Fruit fly (Drosophila melanogaster) whole organism, embryonic: ENCODE results near the gene Cep97.

Experiments
- Bdp1 ChIP-seq: fragments of 200-800 bp; sonication (Bioruptor generic); optimal IDR thresholded peaks from 3 replicates; lab custom pipeline; 2016; ENCODE audit warnings: missing biosample characterization, missing genetic modification characterization
- Bgb ChIP-seq: fragments of 200-800 bp; sonication (Bioruptor generic); IDR thresholded peaks from 2 replicates; pipeline ENCODE4 v1.3.6; 2022; ENCODE audit warnings: missing biosample characterization, missing genetic modification characterization; ENCODE audit not compliant: partially characterized antibody
- CG11247 ChIP-seq: fragments of 200-800 bp; sonication (Bioruptor generic); IDR thresholded peaks from 2 replicates; pipeline ENCODE4 v1.3.6; 2022; ENCODE audit warnings: missing biosample characterization, missing genetic modification characterization
- CG11398 ChIP-seq: fragments of 200-800 bp; sonication (Bioruptor generic); optimal IDR thresholded peaks from 2 replicates; lab custom pipeline; 2016; ENCODE audit warnings: missing biosample characterization, missing genetic modification characterization
- CG12104 ChIP-seq: fragments of 200-800 bp; sonication (Bioruptor generic); optimal IDR thresholded peaks from 3 replicates; lab custom pipeline; 2016; ENCODE audit warnings: missing biosample characterization, missing genetic modification characterization
- CG13287 ChIP-seq: fragments of 200-800 bp; sonication (Bioruptor generic); IDR thresholded peaks from 2 replicates; pipeline ENCODE4 v1.3.6; 2022; ENCODE audit warnings: missing biosample characterization, missing genetic modification characterization; ENCODE audit not compliant: partially characterized antibody
- CG15269 ChIP-seq: fragments of 200-800 bp; sonication (Bioruptor generic); optimal IDR thresholded peaks from 2 replicates; lab custom pipeline; 2018; ENCODE audit warnings: missing biosample characterization, mild to moderate bottlenecking, missing genetic modification characterization, moderate library complexity
- CG15479 ChIP-seq: fragments of 200-800 bp; sonication (Bioruptor generic); optimal IDR thresholded peaks from 3 replicates; lab custom pipeline; 2019; ENCODE audit warnings: missing biosample characterization, mild to moderate bottlenecking, missing genetic modification characterization, moderate library complexity
- CG15601 ChIP-seq: fragments of 200-800 bp; sonication (Bioruptor generic); optimal IDR thresholded peaks from 3 replicates; lab custom pipeline; 2019; ENCODE audit warnings: missing biosample characterization, mild to moderate bottlenecking, missing genetic modification characterization, moderate library complexity
- CG1603 ChIP-seq: fragments of 200-800 bp; sonication (Bioruptor generic); optimal IDR thresholded peaks from 2 replicates; lab custom pipeline; 2019; ENCODE audit warnings: missing biosample characterization, mild to moderate bottlenecking, missing genetic modification characterization, moderate library complexity
- CG16863 ChIP-seq: fragments of 200-800 bp; sonication (Bioruptor generic); optimal IDR thresholded peaks from 3 replicates; lab custom pipeline; 2016; ENCODE audit warnings: missing biosample characterization, missing genetic modification characterization
- CG17802 ChIP-seq: fragments of 200-800 bp; sonication (Bioruptor generic); optimal IDR thresholded peaks from 2 replicates; lab custom pipeline; 2018; ENCODE audit warnings: missing biosample characterization, mild to moderate bottlenecking, missing genetic modification characterization, moderate library complexity
- CG1792 ChIP-seq: fragments of 200-800 bp; sonication (Bioruptor generic); optimal IDR thresholded peaks from 2 replicates; lab custom pipeline; 2016; ENCODE audit warnings: missing biosample characterization, missing genetic modification characterization
- CG3163 ChIP-seq: fragments of 200-800 bp; sonication (Bioruptor generic); optimal IDR thresholded peaks from 3 replicates; lab custom pipeline; 2016; ENCODE audit warnings: missing biosample characterization, missing genetic modification characterization
- CG32767 ChIP-seq: fragments of 200-800 bp; sonication (Bioruptor generic); IDR thresholded peaks from 2 replicates; pipeline ENCODE4 v1.3.6; 2022; ENCODE audit warnings: missing biosample characterization, missing genetic modification characterization
- CG4404 ChIP-seq: fragments of 200-800 bp; sonication (Bioruptor generic); IDR thresholded peaks from 2 replicates; pipeline ENCODE4 v1.3.6; 2022; ENCODE audit warnings: missing biosample characterization, missing genetic modification characterization
- CG4617 ChIP-seq: fragments of 200-800 bp; sonication (Bioruptor generic); optimal IDR thresholded peaks from 3 replicates; lab custom pipeline; 2016; ENCODE audit warnings: missing biosample characterization, missing genetic modification characterization, borderline replicate concordance
- CG6683 ChIP-seq: fragments of 200-800 bp; sonication (Bioruptor generic); optimal IDR thresholded peaks from 2 replicates; lab custom pipeline; 2017; ENCODE audit warnings: missing biosample characterization, mild to moderate bottlenecking, missing genetic modification characterization, missing genetic modification reagents
- CG8478 ChIP-seq: fragments of >200 bp; optimal IDR thresholded peaks from 2 replicates; lab custom pipeline; 2018
- CG9437 ChIP-seq: fragments of 200-800 bp; sonication (Bioruptor generic); optimal IDR thresholded peaks from 2 replicates; lab custom pipeline; 2018; ENCODE audit warnings: missing biosample characterization, mild to moderate bottlenecking, missing genetic modification characterization
- Dip2 ChIP-seq: fragments of 200-800 bp; sonication (Bioruptor generic); IDR thresholded peaks from 2 replicates; pipeline ENCODE4 v1.3.6; 2022; ENCODE audit warnings: missing biosample characterization, missing genetic modification characterization
- Fer1 ChIP-seq: fragments of 200-800 bp; sonication (Bioruptor generic); optimal IDR thresholded peaks from 2 replicates; lab custom pipeline; 2017; ENCODE audit warnings: missing biosample characterization, mild to moderate bottlenecking, missing genetic modification characterization
- Lpt ChIP-seq: fragments of >200 bp; optimal IDR thresholded peaks from 2 replicates; lab custom pipeline; 2018; ENCODE audit warnings: missing biosample characterization, missing genetic modification characterization
- MESR4 ChIP-seq: fragments of 200-800 bp; sonication (Bioruptor generic); optimal IDR thresholded peaks from 2 replicates; lab custom pipeline; 2018; ENCODE audit warnings: missing biosample characterization, mild to moderate bottlenecking, missing genetic modification characterization, moderate library complexity
- MTF-1 ChIP-seq: fragments of 200-800 bp; sonication (Bioruptor generic); optimal IDR thresholded peaks from 2 replicates; lab custom pipeline; 2018; ENCODE audit warnings: missing biosample characterization, mild to moderate bottlenecking, missing genetic modification characterization, borderline replicate concordance
- Mad ChIP-seq: fragments of 200-800 bp; sonication (Bioruptor generic); optimal IDR thresholded peaks from 2 replicates; lab custom pipeline; 2016; ENCODE audit warnings: missing biosample characterization, missing genetic modification characterization
- Nf-YA ChIP-seq: fragments of 200-800 bp; sonication (Bioruptor generic); IDR thresholded peaks from 2 replicates; pipeline ENCODE4 v1.3.6; 2022; ENCODE audit warnings: missing biosample characterization, missing genetic modification characterization
- Oaz ChIP-seq: fragments of 200-800 bp; sonication (Bioruptor generic); IDR thresholded peaks from 2 replicates; pipeline ENCODE4 v1.3.6; 2022; ENCODE audit warnings: missing biosample characterization, missing genetic modification characterization
- Opbp ChIP-seq: fragments of 200-800 bp; sonication (Bioruptor generic); IDR thresholded peaks from 3 replicates; pipeline ENCODE4 v1.3.6; 2022; ENCODE audit warnings: missing biosample characterization, missing genetic modification characterization; ENCODE audit not compliant: partially characterized antibody
- Ptx1 ChIP-seq: fragments of 200-800 bp; sonication (Bioruptor generic); IDR thresholded peaks from 2 replicates; pipeline ENCODE4 v1.3.6; 2022; ENCODE audit warnings: missing biosample characterization, missing genetic modification characterization
- Sin3A ChIP-seq: fragments of >200 bp; optimal IDR thresholded peaks from 2 replicates; lab custom pipeline; 2018
- Six4 ChIP-seq: fragments of 200-800 bp; sonication (Bioruptor generic); optimal IDR thresholded peaks from 2 replicates; lab custom pipeline; 2016; ENCODE audit warnings: missing biosample characterization, missing genetic modification characterization
- Stat92E ChIP-seq, 3 experiments: fragments of >200 bp in 2 of 3; fragments of 200-800 bp in 1 of 3; sonication (Bioruptor generic) in 1 of 3; optimal IDR thresholded peaks; 2 replicates each; lab custom pipeline; 2017 to 2019; ENCODE audit warnings: missing biosample characterization in 3 of 3, missing genetic modification characterization in 3 of 3, mild to moderate bottlenecking in 1 of 3, moderate library complexity in 1 of 3
- Xbp1 ChIP-seq: fragments of 200-800 bp; sonication (Bioruptor generic); optimal IDR thresholded peaks from 3 replicates; lab custom pipeline; 2016; ENCODE audit warnings: missing biosample characterization, mild to moderate bottlenecking, missing genetic modification characterization
- ara ChIP-seq: fragments of 200-800 bp; sonication (Bioruptor generic); IDR thresholded peaks from 2 replicates; pipeline ENCODE4 v1.3.6; 2022; ENCODE audit warnings: missing biosample characterization, missing genetic modification characterization
- ash1 ChIP-seq: fragments of 200-800 bp; sonication (Bioruptor generic); optimal IDR thresholded peaks from 2 replicates; lab custom pipeline; 2018; ENCODE audit warnings: missing biosample characterization, mild to moderate bottlenecking, missing genetic modification characterization
- ato ChIP-seq: fragments of 200-800 bp; sonication (Bioruptor generic); IDR thresholded peaks from 2 replicates; pipeline ENCODE4 v1.3.6; 2022; ENCODE audit warnings: missing biosample characterization, missing genetic modification characterization; ENCODE audit not compliant: partially characterized antibody
- cas ChIP-seq: fragments of 200-800 bp; sonication (Bioruptor generic); IDR thresholded peaks from 2 replicates; pipeline ENCODE4 v1.3.6; 2022; ENCODE audit warnings: missing biosample characterization, missing genetic modification characterization
- corto ChIP-seq: fragments of 200-800 bp; sonication (Bioruptor generic); optimal IDR thresholded peaks from 2 replicates; lab custom pipeline; 2016; ENCODE audit warnings: missing biosample characterization, mild to moderate bottlenecking, missing genetic modification characterization, moderate library complexity
- dmrt99B ChIP-seq: fragments of 200-800 bp; sonication (Bioruptor generic); optimal IDR thresholded peaks from 2 replicates; lab custom pipeline; 2018; ENCODE audit warnings: missing biosample characterization, mild to moderate bottlenecking, missing genetic modification characterization, moderate library complexity
- ftz-f1 ChIP-seq: fragments of 200-800 bp; sonication (Bioruptor generic); optimal IDR thresholded peaks from 2 replicates; lab custom pipeline; 2016; ENCODE audit warnings: missing biosample characterization, missing genetic modification characterization
- grau ChIP-seq: fragments of 200-800 bp; optimal IDR thresholded peaks from 3 replicates; lab custom pipeline; 2019; ENCODE audit warnings: missing biosample characterization, mild to moderate bottlenecking, missing genetic modification characterization, moderate library complexity
- kni ChIP-seq: fragments of 200-800 bp; sonication (Bioruptor generic); optimal IDR thresholded peaks from 3 replicates; lab custom pipeline; 2017; ENCODE audit warnings: mild to moderate bottlenecking, missing biosample characterization, missing genetic modification reagents, missing genetic modification characterization
- mam ChIP-seq: fragments of 200-800 bp; sonication (Bioruptor generic); optimal IDR thresholded peaks from 3 replicates; lab custom pipeline; 2016; ENCODE audit warnings: missing biosample characterization, missing genetic modification characterization
- oc ChIP-seq: fragments of 200-800 bp; sonication (Bioruptor generic); optimal IDR thresholded peaks from 2 replicates; lab custom pipeline; 2018; ENCODE audit warnings: missing biosample characterization, mild to moderate bottlenecking, missing genetic modification characterization, moderate library complexity
- sr ChIP-seq: fragments of 200-800 bp; sonication (Bioruptor generic); IDR thresholded peaks from 3 replicates; pipeline ENCODE4 v1.3.6; 2022; ENCODE audit warnings: missing biosample characterization, missing genetic modification characterization
- tna ChIP-seq: fragments of 200-800 bp; sonication (Bioruptor generic); IDR thresholded peaks from 2 replicates; pipeline ENCODE4 v1.3.6; 2022; ENCODE audit warnings: missing biosample characterization, missing genetic modification characterization; ENCODE audit not compliant: partially characterized antibody
- trem ChIP-seq: fragments of 200-800 bp; optimal IDR thresholded peaks from 3 replicates; lab custom pipeline; 2019; ENCODE audit warnings: missing biosample characterization, mild to moderate bottlenecking, missing genetic modification characterization, moderate library complexity
- tup ChIP-seq: fragments of 200-800 bp; sonication (Bioruptor generic); optimal IDR thresholded peaks from 2 replicates; lab custom pipeline; 2016; ENCODE audit warnings: missing biosample characterization, mild to moderate bottlenecking, missing genetic modification characterization, moderate library complexity
- unc-4 ChIP-seq: fragments of 200-800 bp; sonication (Bioruptor generic); IDR thresholded peaks from 2 replicates; pipeline ENCODE4 v1.3.6; 2022; ENCODE audit warnings: missing biosample characterization, missing genetic modification characterization; ENCODE audit not compliant: partially characterized antibody

The Cep97 gene

DNA sequence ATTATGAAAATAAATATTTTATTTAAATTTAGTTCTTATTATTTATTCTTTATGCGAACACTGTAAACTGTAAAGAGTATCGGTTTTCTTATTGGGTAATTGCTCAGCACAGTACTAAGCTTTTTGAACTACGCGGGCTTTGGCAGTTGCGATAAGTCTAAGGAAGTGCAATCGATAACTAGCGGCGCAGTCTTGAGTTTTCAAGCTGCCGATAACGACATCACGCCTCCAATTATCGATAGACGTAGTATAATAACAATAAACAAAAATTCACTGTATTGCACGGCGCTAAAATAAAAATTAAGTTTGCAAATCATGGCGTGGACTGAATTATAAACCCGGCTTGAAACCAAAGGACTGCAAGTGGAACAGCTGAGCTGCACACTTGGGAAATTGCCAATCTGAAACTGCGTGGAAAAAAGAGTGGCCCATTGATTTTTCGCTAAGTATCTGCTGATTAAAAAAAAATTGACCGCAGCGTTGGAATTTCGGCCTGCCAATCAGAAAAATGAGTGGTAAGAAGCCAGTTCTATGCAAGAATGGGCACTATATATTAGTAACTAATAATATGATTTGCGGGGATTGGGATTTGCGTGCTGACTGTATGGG lies at the start of gene Cep97:
Cep97 (plus strand) TSS at position 224 of the 609 bp plus-strand sequence.
- no peak for TF ChIP-seq CG15479 (GFP tag; lab: Kevin White, UChicago)
- peak; percentile 84 for TF ChIP-seq CG13287 (GFP tag; lab: Robert Waterston, UW)
- TF ChIP-seq Bgb (GFP tag; lab: Robert Waterston, UW), result peak; percentile 92
- TF ChIP-seq tna (GFP tag; lab: Robert Waterston, UW), result peak; percentile 97
- TF ChIP-seq CG4617, result peak; percentile 74
- TF ChIP-seq CG16863 (GFP tag; lab: Kevin White, UChicago), result no peak
- peak; percentile 73 for TF ChIP-seq unc-4 (GFP tag; lab: Robert Waterston, UW)
- no peak for TF ChIP-seq CG15269 (tag; lab: Kevin White, UChicago)
- no peak for TF ChIP-seq mam (GFP tag; lab: Kevin White, UChicago)
- TF ChIP-seq Xbp1 (GFP tag; lab: Kevin White, UChicago), result no peak
- TF ChIP-seq sr, result no peak
- TF ChIP-seq CG17802 (tag; lab: Kevin White, UChicago), result no peak
- TF ChIP-seq CG6683 (GFP tag; lab: Kevin White, UChicago), result no peak
- TF ChIP-seq Lpt, result no peak
- TF ChIP-seq trem (tag; lab: Kevin White, UChicago), result peak; percentile 21
- TF ChIP-seq kni (GFP tag; lab: Kevin White, UChicago), result no peak
- TF ChIP-seq CG32767 (GFP tag; lab: Robert Waterston, UW), result no peak
- TF ChIP-seq Six4 (GFP tag; lab: Kevin White, UChicago), result no peak
- TF ChIP-seq CG9437 (GFP tag; lab: Kevin White, UChicago), result no peak
- TF ChIP-seq MESR4 (GFP tag; lab: Kevin White, UChicago), result peak; percentile 19
- no peak for TF ChIP-seq cas (GFP tag; lab: Robert Waterston, UW)
- no peak for TF ChIP-seq CG11247 (GFP tag; lab: Robert Waterston, UW)
- peak; percentile 50 for TF ChIP-seq Sin3A (lab: Kevin White, UChicago)
- TF ChIP-seq CG1792 (GFP tag; lab: Kevin White, UChicago), result no peak
- no peak for TF ChIP-seq CG11398 (GFP tag; lab: Kevin White, UChicago)
- TF ChIP-seq CG15601 (tag; lab: Kevin White, UChicago), result no peak
- TF ChIP-seq Bdp1 (GFP tag; lab: Kevin White, UChicago), result no peak
- TF ChIP-seq ftz-f1 (GFP tag; lab: Kevin White, UChicago), result no peak
- no peak for TF ChIP-seq tup (GFP tag; lab: Kevin White, UChicago)
- TF ChIP-seq Mad (GFP tag; lab: Kevin White, UChicago), result no peak
- no peak for TF ChIP-seq CG3163 (GFP tag; lab: Kevin White, UChicago)
- TF ChIP-seq corto (GFP tag; lab: Kevin White, UChicago), result no peak
- no peak for TF ChIP-seq CG12104 (GFP tag; lab: Kevin White, UChicago)
- no peak for TF ChIP-seq Oaz (GFP tag; lab: Robert Waterston, UW)
- no peak for TF ChIP-seq MTF-1 (GFP tag; lab: Kevin White, UChicago)
- TF ChIP-seq grau (tag; lab: Kevin White, UChicago), result no peak
- no peak for TF ChIP-seq CG8478 (lab: Kevin White, UChicago)
- no peak for TF ChIP-seq Dip2 (GFP tag; lab: Robert Waterston, UW)
- no peak for TF ChIP-seq Fer1 (GFP tag; lab: Kevin White, UChicago)
- TF ChIP-seq ash1 (GFP tag; lab: Kevin White, UChicago), result no peak
- no peak for TF ChIP-seq Ptx1
- TF ChIP-seq ato (GFP tag; lab: Robert Waterston, UW), result peak; percentile 97
- TF ChIP-seq Stat92E (GFP tag; optimal IDR thresholded peaks at IDR 0.05; lab: Kevin White, UChicago), result no peak
- TF ChIP-seq CG1603 (tag; lab: Kevin White, UChicago), result peak; percentile 55
- peak; percentile 94 for TF ChIP-seq Opbp
- TF ChIP-seq CG4404 (GFP tag; lab: Robert Waterston, UW), result no peak
- no peak for TF ChIP-seq dmrt99B (tag; lab: Kevin White, UChicago)
- TF ChIP-seq Nf-YA, result no peak
- TF ChIP-seq oc, result no peak
- no peak for TF ChIP-seq ara (GFP tag; lab: Robert Waterston, UW)
